Fruit fly (Drosophila melanogaster) whole organism, embryonic: ENCODE data around the gene CG14043.

ENCODE experiments used
- B-H1 ChIP-seq: fragments of 200-800 bp; sonication (Bioruptor generic); IDR thresholded peaks from 3 replicates; pipeline ENCODE4 v1.3.6; 2022; ENCODE audit warnings: missing biosample characterization, missing genetic modification characterization
- CG10209 ChIP-seq: fragments of 200-800 bp; sonication (Bioruptor generic); optimal IDR thresholded peaks from 3 replicates; lab custom pipeline; 2017; ENCODE audit warnings: missing biosample characterization, mild to moderate bottlenecking, missing genetic modification characterization, missing genetic modification reagents
- CG11696 ChIP-seq: fragments of 200-800 bp; sonication (Bioruptor generic); IDR thresholded peaks from 2 replicates; pipeline ENCODE4 v1.3.6; 2022; ENCODE audit warnings: missing biosample characterization, missing genetic modification characterization
- CG12236 ChIP-seq: fragments of 200-800 bp; sonication (Bioruptor generic); optimal IDR thresholded peaks from 2 replicates; lab custom pipeline; 2016; ENCODE audit warnings: missing biosample characterization, missing genetic modification characterization
- CG12659 ChIP-seq: fragments of 200-800 bp; sonication (Bioruptor generic); optimal IDR thresholded peaks from 3 replicates; lab custom pipeline; 2017; ENCODE audit warnings: mild to moderate bottlenecking, missing biosample characterization, missing genetic modification reagents, missing genetic modification characterization
- CG1529 ChIP-seq: fragments of 200-800 bp; sonication (Bioruptor generic); optimal IDR thresholded peaks from 3 replicates; lab custom pipeline; 2018; ENCODE audit warnings: missing biosample characterization, missing genetic modification characterization
- CG15479 ChIP-seq: fragments of 200-800 bp; sonication (Bioruptor generic); optimal IDR thresholded peaks from 3 replicates; lab custom pipeline; 2019; ENCODE audit warnings: missing biosample characterization, mild to moderate bottlenecking, missing genetic modification characterization, moderate library complexity
- CG15601 ChIP-seq: fragments of 200-800 bp; sonication (Bioruptor generic); optimal IDR thresholded peaks from 3 replicates; lab custom pipeline; 2019; ENCODE audit warnings: missing biosample characterization, mild to moderate bottlenecking, missing genetic modification characterization, moderate library complexity
- CG1602 ChIP-seq: fragments of 200-800 bp; sonication (Bioruptor generic); optimal IDR thresholded peaks from 3 replicates; lab custom pipeline; 2016; ENCODE audit warnings: missing biosample characterization, missing genetic modification characterization
- CG1603 ChIP-seq: fragments of 200-800 bp; sonication (Bioruptor generic); optimal IDR thresholded peaks from 2 replicates; lab custom pipeline; 2019; ENCODE audit warnings: missing biosample characterization, mild to moderate bottlenecking, missing genetic modification characterization, moderate library complexity
- CG17612 ChIP-seq: fragments of 200-800 bp; sonication (Bioruptor generic); IDR thresholded peaks from 2 replicates; pipeline ENCODE4 v1.3.6; 2022; ENCODE audit warnings: missing biosample characterization, missing genetic modification characterization
- CG17802 ChIP-seq: fragments of 200-800 bp; sonication (Bioruptor generic); optimal IDR thresholded peaks from 2 replicates; lab custom pipeline; 2018; ENCODE audit warnings: missing biosample characterization, mild to moderate bottlenecking, missing genetic modification characterization, moderate library complexity
- CG17912 ChIP-seq: fragments of 200-800 bp; sonication (Bioruptor generic); optimal IDR thresholded peaks from 2 replicates; lab custom pipeline; 2018; ENCODE audit warnings: missing biosample characterization, mild to moderate bottlenecking, missing genetic modification characterization
- CG2129 ChIP-seq: fragments of 200-800 bp; sonication (Bioruptor generic); IDR thresholded peaks from 2 replicates; pipeline ENCODE4 v1.3.6; 2022; ENCODE audit warnings: missing biosample characterization, missing genetic modification characterization; ENCODE audit not compliant: partially characterized antibody
- CG30403 ChIP-seq: fragments of 200-800 bp; sonication (Bioruptor generic); optimal IDR thresholded peaks from 3 replicates; lab custom pipeline; 2016; ENCODE audit warnings: missing biosample characterization, missing genetic modification characterization
- CG31224 ChIP-seq: fragments of 200-800 bp; sonication (Bioruptor generic); IDR thresholded peaks from 2 replicates; pipeline ENCODE4 v1.3.6; 2022; ENCODE audit warnings: missing biosample characterization, missing genetic modification characterization
- CG31365 ChIP-seq: fragments of 200-800 bp; sonication (Bioruptor generic); optimal IDR thresholded peaks from 2 replicates; lab custom pipeline; 2018; ENCODE audit warnings: missing biosample characterization, mild to moderate bottlenecking, missing genetic modification characterization
- CG4328 ChIP-seq: fragments of 200-800 bp; sonication (Bioruptor generic); optimal IDR thresholded peaks from 3 replicates; lab custom pipeline; 2017; ENCODE audit warnings: missing biosample characterization, missing genetic modification reagents, missing genetic modification characterization
- CG6272 ChIP-seq: fragments of 200-800 bp; sonication (Bioruptor generic); IDR thresholded peaks from 2 replicates; pipeline ENCODE4 v1.3.6; 2022; ENCODE audit warnings: missing biosample characterization, missing genetic modification characterization
- CG7372 ChIP-seq: fragments of 200-800 bp; sonication (Bioruptor generic); IDR thresholded peaks from 2 replicates; pipeline ENCODE4 v1.3.6; 2022; ENCODE audit warnings: missing biosample characterization, missing genetic modification characterization
- CTCF ChIP-seq: fragments of 200-800 bp; sonication (Bioruptor generic); optimal IDR thresholded peaks from 2 replicates; lab custom pipeline; 2017; ENCODE audit warnings: missing biosample characterization, mild to moderate bottlenecking, missing genetic modification characterization, moderate library complexity
- CkIIα-i1 ChIP-seq: fragments of 200-800 bp; sonication (Bioruptor generic); IDR thresholded peaks from 2 replicates; pipeline ENCODE4 v1.3.6; 2022; ENCODE audit warnings: missing biosample characterization, missing genetic modification characterization
- Dll ChIP-seq: fragments of 200-800 bp; sonication (Bioruptor generic); IDR thresholded peaks from 4 replicates; pipeline ENCODE4 v1.3.6; 2022; ENCODE audit warnings: missing biosample characterization, missing genetic modification characterization; ENCODE audit not compliant: partially characterized antibody
- E2f2 ChIP-seq: fragments of 200-800 bp; sonication (Bioruptor generic); IDR thresholded peaks from 2 replicates; pipeline ENCODE4 v1.3.6; 2022; ENCODE audit warnings: missing biosample characterization, missing genetic modification characterization
- Ets97D ChIP-seq: fragments of 200-800 bp; sonication (Bioruptor generic); optimal IDR thresholded peaks from 3 replicates; lab custom pipeline; 2016; ENCODE audit warnings: missing biosample characterization, missing genetic modification characterization
- Hr3 ChIP-seq: fragments of 200-800 bp; sonication (Bioruptor generic); optimal IDR thresholded peaks from 3 replicates; lab custom pipeline; 2016; ENCODE audit warnings: missing biosample characterization, missing genetic modification characterization
- Hr51 ChIP-seq, 2 experiments: fragments of 200-800 bp; sonication (Bioruptor generic); optimal IDR thresholded peaks; 2 replicates in 1 of 2; 3 replicates in 1 of 2; lab custom pipeline; 2016 to 2018; ENCODE audit warnings: missing biosample characterization in 2 of 2, missing genetic modification characterization in 2 of 2, mild to moderate bottlenecking in 1 of 2, moderate library complexity in 1 of 2
- NK7.1 ChIP-seq: fragments of 200-800 bp; sonication (Bioruptor generic); optimal IDR thresholded peaks from 3 replicates; lab custom pipeline; 2016; ENCODE audit warnings: missing biosample characterization, missing genetic modification characterization
- PHDP ChIP-seq: fragments of 200-800 bp; sonication (Bioruptor generic); optimal IDR thresholded peaks from 3 replicates; lab custom pipeline; 2018; ENCODE audit warnings: missing biosample characterization, mild to moderate bottlenecking, missing genetic modification characterization, moderate library complexity
- amos ChIP-seq: fragments of 200-800 bp; sonication (Bioruptor generic); IDR thresholded peaks from 2 replicates; pipeline ENCODE4 v1.3.6; 2022; ENCODE audit warnings: missing biosample characterization, missing genetic modification characterization; ENCODE audit not compliant: partially characterized antibody
- bcd ChIP-seq: fragments of 200-800 bp; sonication (Bioruptor generic); optimal IDR thresholded peaks from 2 replicates; lab custom pipeline; 2017; ENCODE audit warnings: missing biosample characterization, mild to moderate bottlenecking, missing genetic modification characterization
- bowl ChIP-seq: fragments of 200-800 bp; sonication (Bioruptor generic); IDR thresholded peaks from 2 replicates; pipeline ENCODE4 v1.3.6; 2022; ENCODE audit warnings: missing biosample characterization, missing genetic modification characterization
- da ChIP-seq: fragments of 200-800 bp; sonication (Bioruptor generic); optimal IDR thresholded peaks from 2 replicates; lab custom pipeline; 2016; ENCODE audit warnings: missing biosample characterization, missing genetic modification characterization
- disco-r ChIP-seq: fragments of 200-800 bp; sonication (Bioruptor generic); optimal IDR thresholded peaks from 2 replicates; lab custom pipeline; 2016; ENCODE audit warnings: missing biosample characterization, missing genetic modification characterization
- dm ChIP-seq: fragments of 200-800 bp; sonication (Bioruptor generic); optimal IDR thresholded peaks from 3 replicates; lab custom pipeline; 2016; ENCODE audit warnings: missing biosample characterization, missing genetic modification characterization
- eve ChIP-seq, 2 experiments: fragments of >200 bp; optimal IDR thresholded peaks; 2 replicates each; lab custom pipeline; 2017; ENCODE audit warnings: missing biosample characterization in 2 of 2, missing genetic modification characterization in 2 of 2
- grau ChIP-seq: fragments of 200-800 bp; optimal IDR thresholded peaks from 3 replicates; lab custom pipeline; 2019; ENCODE audit warnings: missing biosample characterization, mild to moderate bottlenecking, missing genetic modification characterization, moderate library complexity
- gro ChIP-seq: fragments of 200-800 bp; sonication (Bioruptor generic); optimal IDR thresholded peaks from 2 replicates; lab custom pipeline; 2016; ENCODE audit warnings: missing biosample characterization, missing genetic modification characterization
- lilli ChIP-seq: fragments of 200-800 bp; sonication (Bioruptor generic); optimal IDR thresholded peaks from 3 replicates; lab custom pipeline; 2016; ENCODE audit warnings: missing biosample characterization, missing genetic modification characterization
- lola ChIP-seq, 3 experiments: fragments of >200 bp in 2 of 3; fragments of 200-800 bp in 1 of 3; sonication (Bioruptor generic) in 1 of 3; optimal IDR thresholded peaks; 2 replicates each; lab custom pipeline; 2017 to 2019; ENCODE audit warnings: missing biosample characterization in 3 of 3, missing genetic modification characterization in 3 of 3, mild to moderate bottlenecking in 1 of 3, moderate library complexity in 1 of 3
- luna ChIP-seq: fragments of 200-800 bp; sonication (Bioruptor generic); optimal IDR thresholded peaks from 2 replicates; lab custom pipeline; 2016; ENCODE audit warnings: missing biosample characterization, missing genetic modification characterization
- nom ChIP-seq: fragments of 200-800 bp; sonication (Bioruptor generic); optimal IDR thresholded peaks from 2 replicates; lab custom pipeline; 2017; ENCODE audit warnings: missing biosample characterization, missing genetic modification characterization, mild to moderate bottlenecking, moderate library complexity, missing genetic modification reagents
- p53 ChIP-seq: fragments of 200-800 bp; sonication (Bioruptor generic); optimal IDR thresholded peaks from 2 replicates; lab custom pipeline; 2016; ENCODE audit warnings: missing biosample characterization, missing genetic modification characterization
- row ChIP-seq: fragments of 200-800 bp; sonication (Bioruptor generic); IDR thresholded peaks from 3 replicates; pipeline ENCODE4 v1.3.6; 2022; ENCODE audit warnings: missing biosample characterization, missing genetic modification characterization
- sc ChIP-seq, 3 experiments: fragments of >200 bp in 2 of 3; fragments of 200-800 bp in 1 of 3; sonication (Bioruptor generic) in 1 of 3; optimal IDR thresholded peaks; 2 replicates in 2 of 3; 3 replicates in 1 of 3; lab custom pipeline; 2017; ENCODE audit warnings: mild to moderate bottlenecking in 1 of 3, missing biosample characterization in 1 of 3, missing genetic modification characterization in 1 of 3, missing genetic modification reagents in 1 of 3
- sens ChIP-seq: fragments of 200-800 bp; sonication (Bioruptor generic); peaks from one replicate; lab custom pipeline; 2016; ENCODE audit warnings: missing biosample characterization, missing genetic modification characterization
- sna ChIP-seq: fragments of 200-800 bp; sonication (Bioruptor generic); IDR thresholded peaks from 2 replicates; pipeline ENCODE4 v1.3.6; 2022; ENCODE audit warnings: missing biosample characterization, missing genetic modification characterization; ENCODE audit not compliant: partially characterized antibody
- tll ChIP-seq, 2 experiments: fragments of 200-800 bp in 1 of 2; fragments of >200 bp in 1 of 2; sonication (Bioruptor generic) in 1 of 2; optimal IDR thresholded peaks; 2 replicates each; lab custom pipeline; 2017 to 2019; ENCODE audit warnings: missing biosample characterization in 2 of 2, missing genetic modification characterization in 2 of 2, mild to moderate bottlenecking in 1 of 2, moderate library complexity in 1 of 2

The CG14043 gene

DNA sequence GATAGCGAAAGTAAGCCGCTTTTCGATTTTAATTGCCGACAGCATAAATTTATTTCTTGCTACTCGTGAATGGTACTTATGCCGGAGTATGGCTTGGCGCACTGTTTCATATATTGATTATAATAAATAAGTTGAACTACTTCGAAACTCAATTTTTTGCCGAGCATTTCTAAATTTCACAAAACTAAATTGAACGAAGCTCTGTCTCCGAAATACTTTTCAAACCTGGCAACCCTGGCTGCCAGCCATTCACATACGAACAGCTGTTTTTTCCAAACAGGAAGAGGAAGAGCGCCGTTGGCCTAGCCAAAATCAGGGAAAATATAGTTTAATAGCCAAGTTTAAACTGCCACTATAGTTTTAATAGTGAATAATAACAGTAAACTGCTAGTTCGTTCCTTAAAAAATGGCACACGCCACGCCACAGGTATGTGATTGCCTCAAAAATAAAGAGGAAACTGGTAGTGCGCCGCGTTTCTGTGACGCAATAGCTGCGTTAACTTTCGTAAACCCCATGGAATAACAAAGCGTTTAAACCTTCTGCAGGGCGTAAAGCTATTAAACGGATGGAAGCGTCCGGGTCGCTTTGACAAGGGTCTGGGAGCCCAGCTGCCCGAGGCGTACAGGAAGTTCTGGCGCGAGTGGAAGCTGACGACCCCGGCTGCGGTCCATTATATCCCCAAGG lies 2.4 kb downstream of the CG14043 start, which contains the start of gene mRpL28 (continued):
- TF ChIP-seq grau, result peak; percentile 37
- TF ChIP-seq CG2129 (GFP tag; lab: Robert Waterston, UW), result no peak
- peak; percentile 28; the same call in 1 of the 2 replicates for TF ChIP-seq amos (GFP tag; lab: Robert Waterston, UW)
- TF ChIP-seq tll (GFP tag; optimal IDR thresholded peaks at IDR 0.05; lab: Kevin White, UChicago), result no peak
- TF ChIP-seq E2f2 (GFP tag; lab: Robert Waterston, UW), result 0 out of 2 replicates have a peak, but pooled peaks have one; percentile 7
- TF ChIP-seq sna (GFP tag; lab: Robert Waterston, UW), result peak; percentile 45; the same call in 1 of the 2 replicates
- TF ChIP-seq CG6272, result no peak
- no peak for TF ChIP-seq da (GFP tag; lab: Kevin White, UChicago)
- no peak for TF ChIP-seq bowl (GFP tag; lab: Robert Waterston, UW)
- TF ChIP-seq CG15601 (tag; lab: Kevin White, UChicago), result peak; percentile 21
- peak; percentile 7 for TF ChIP-seq CG15479
- no peak for TF ChIP-seq eve (GFP tag; optimal IDR thresholded peaks at IDR 0.05; lab: Kevin White, UChicago)
- TF ChIP-seq PHDP, result peak; percentile 18
- peak; percentile 3 for TF ChIP-seq CTCF
- no peak for TF ChIP-seq CG31224 (GFP tag; lab: Robert Waterston, UW)
- TF ChIP-seq CG31365, result no peak
- peak in 1 of 3 experiments; percentile 0 for TF ChIP-seq lola (GFP tag; optimal IDR thresholded peaks at IDR 0.05; lab: Kevin White, UChicago)
- no peak for TF ChIP-seq CG1529 (GFP tag; lab: Kevin White, UChicago)
- TF ChIP-seq CkIIα-i1 (GFP tag; lab: Robert Waterston, UW), result no peak
- TF ChIP-seq Dll (GFP tag; lab: Robert Waterston, UW), result peak; percentile 46; the same call in 1 of the 4 replicates
- TF ChIP-seq lilli (GFP tag; lab: Kevin White, UChicago), result peak; percentile 12
- TF ChIP-seq gro (GFP tag; lab: Kevin White, UChicago), result no peak
- TF ChIP-seq nom (GFP tag; lab: Kevin White, UChicago), result no peak
- no peak for TF ChIP-seq B-H1 (GFP tag; lab: Robert Waterston, UW)
- peak; percentile 4 for TF ChIP-seq CG17802 (tag; lab: Kevin White, UChicago)

DNA sequence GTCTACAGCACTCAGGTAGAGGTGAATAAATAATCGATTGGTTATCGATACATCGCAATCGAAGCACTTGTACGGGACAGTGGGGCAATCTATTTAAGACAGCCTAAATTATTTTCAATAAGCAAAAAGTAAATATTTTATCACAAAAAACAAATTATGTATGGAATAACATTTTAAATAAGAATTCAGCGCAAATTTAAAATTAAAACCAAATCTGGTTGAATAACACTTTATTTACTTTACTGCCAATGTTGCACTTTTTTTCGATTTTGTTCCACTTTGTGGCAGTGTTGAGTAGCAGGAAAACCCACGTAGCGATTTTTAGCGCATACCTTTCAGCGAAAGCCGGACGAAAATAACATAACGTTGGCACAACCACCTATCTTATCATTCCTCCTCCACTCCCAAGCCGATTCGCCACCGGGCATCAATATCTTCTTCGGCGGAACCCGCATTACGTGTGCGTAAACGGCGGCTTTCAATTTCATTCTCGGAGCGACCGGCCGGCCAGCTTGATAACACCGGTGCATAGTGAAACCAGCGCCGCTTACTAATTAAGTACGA lies 5.6 kb downstream of the CG14043 start, which contains the start of the genes Gmd and CG3792:
TSS of gene Gmd (minus strand) at position 36 of the 564 bp plus-strand sequence.
TSS of gene CG3792 (plus strand) at position 325 of the 564 bp plus-strand sequence.
- TF ChIP-seq CG12236 (GFP tag; lab: Kevin White, UChicago) (peak; percentile 82), bcd (peak; percentile 94), CG17612 (GFP tag; lab: Robert Waterston, UW) (peak; percentile 91), CG11696 (GFP tag; lab: Robert Waterston, UW) (peak; percentile 89), CG30403 (GFP tag; lab: Kevin White, UChicago) (peak; percentile 97), CG10209 (GFP tag; lab: Kevin White, UChicago) (peak; percentile 94), Ets97D (GFP tag; lab: Kevin White, UChicago) (peak; percentile 87), CG17912 (GFP tag; lab: Kevin White, UChicago) (peak; percentile 64), sens (GFP tag; lab: Kevin White, UChicago) (peak; percentile 100), CG4328 (peak; percentile 95), CG1603 (peak; percentile 71), CG15479 (peak; percentile 74), CG1529 (GFP tag; lab: Kevin White, UChicago) (peak; percentile 86), CG12659 (GFP tag; lab: Kevin White, UChicago) (peak; percentile 97), disco-r (GFP tag; lab: Kevin White, UChicago) (peak; percentile 85), Hr3 (peak; percentile 95), NK7.1 (GFP tag; lab: Kevin White, UChicago) (peak; percentile 81), CG7372 (GFP tag; lab: Robert Waterston, UW) (peak; percentile 96), dm (GFP tag; lab: Kevin White, UChicago) (peak; percentile 83), row (peak; percentile 99), CG1602 (GFP tag; lab: Kevin White, UChicago) (peak; percentile 95), Hr51 (GFP tag; optimal IDR thresholded peaks at IDR 0.05; lab: Kevin White, UChicago) (peak; percentile 92 to 94), luna (GFP tag; lab: Kevin White, UChicago) (peak; percentile 86), p53 (peak; percentile 86), sc (optimal IDR thresholded peaks at IDR 0.05; lab: Kevin White, UChicago) (no peak), sc (GFP tag; optimal IDR thresholded peaks at IDR 0.05; lab: Kevin White, UChicago) (peak; percentile 82)
